Worm (Caenorhabditis elegans): Measurements from ENCODE around the gene srlf-23.

ce11 chrV:939341-939740 lies 46.0 kb upstream of the srlf-23 start:
- TF ChIP-seq pes-1 (GFP tag; IDR thresholded peaks at IDR 0.05) (no peak), tbx-11 (GFP tag; IDR thresholded peaks at IDR 0.05) (no peak), tra-4 (tag; optimal IDR thresholded peaks at IDR 0.05) (no peak), hmbx-1 (tag; optimal IDR thresholded peaks at IDR 0.05) (no peak), ama-1 (optimal IDR thresholded peaks at IDR 0.05) (no peak), F13C5.2 (tag; optimal IDR thresholded peaks at IDR 0.05) (no peak), B0310.2 (tag; optimal IDR thresholded peaks at IDR 0.05) (no peak), flt-1 (GFP tag; IDR thresholded peaks at IDR 0.05) (no peak)
